Fruit fly (Drosophila melanogaster): ENCODE results near the gene Nost.

DNA sequence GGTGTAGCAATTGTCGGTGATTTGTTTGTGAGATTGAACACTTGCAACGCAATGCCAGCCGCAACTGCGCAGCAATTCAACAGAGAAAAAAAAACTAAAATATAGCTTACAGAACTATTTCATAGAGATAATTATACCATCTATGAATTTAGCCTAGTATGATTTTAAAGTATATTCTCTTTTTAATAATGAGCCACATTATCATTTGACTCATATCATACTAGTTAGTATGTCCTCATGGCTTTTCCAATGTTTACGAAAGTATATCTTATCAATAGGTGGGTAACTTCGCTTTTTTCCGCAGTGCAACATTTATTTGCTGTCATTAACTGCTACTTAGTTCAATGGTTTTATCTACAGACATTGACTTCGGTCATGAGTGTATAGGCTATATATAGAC lies 8.8 kb downstream of the Nost start:
- TF ChIP-seq CG8478 (optimal IDR thresholded peaks at IDR 0.05) (no peak), EcR (GFP tag; optimal IDR thresholded peaks at IDR 0.05) (no peak), usp (GFP tag; optimal IDR thresholded peaks at IDR 0.05) (no peak), Dll (optimal IDR thresholded peaks at IDR 0.05) (no peak)
